Worm (Caenorhabditis elegans): ENCODE measurements around the gene C41H7.2.

DNA sequence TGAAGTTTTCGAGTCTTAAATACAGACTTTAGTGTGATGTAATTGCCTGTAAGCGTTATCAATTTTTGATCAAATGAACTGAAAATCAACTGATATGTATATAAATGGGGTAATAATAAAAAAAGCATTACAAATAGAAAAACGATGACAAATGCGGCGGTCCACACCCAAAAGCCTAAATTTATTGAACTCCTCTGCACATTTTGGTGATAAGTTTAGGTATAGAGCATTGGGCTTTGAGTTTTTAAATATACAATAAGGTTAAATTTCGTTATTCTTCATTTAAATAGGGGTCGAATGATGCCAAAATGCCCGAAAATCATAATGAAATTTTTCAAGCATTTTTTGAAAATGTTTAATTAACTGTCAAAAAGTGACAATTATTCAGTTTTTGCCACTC lies 5.2 kb downstream of the C41H7.2 start, which contains the start of gene clec-3:
- TF ChIP-seq unc-62 (GFP tag; optimal IDR thresholded peaks at IDR 0.05) (no peak), ceh-82 (tag; optimal IDR thresholded peaks at IDR 0.05) (no peak), skn-1 (tag; optimal IDR thresholded peaks at IDR 0.05) (no peak), ZK546.5 (tag; optimal IDR thresholded peaks at IDR 0.05) (no peak), egl-27 (tag; optimal IDR thresholded peaks at IDR 0.05) (no peak), R02D3.7 (tag; optimal IDR thresholded peaks at IDR 0.05) (no peak)
